Worm (Caenorhabditis elegans) whole organism, young adult: Measurements from ENCODE around the gene F26F4.9.

Experiments
- C06A6.2 ChIP-seq: fragments of 200-800 bp; sonication (Bioruptor generic); conservative IDR thresholded peaks from 2 replicates; pipeline ENCODE4 v1.3.6; 2022; ENCODE audit warnings: missing genetic modification characterization, missing compliant biosample characterization
- F33H1.4 ChIP-seq: fragments of 200-800 bp; sonication (Bioruptor generic); IDR thresholded peaks from 2 replicates; pipeline ENCODE4 v1.3.6; 2022; ENCODE audit warnings: missing genetic modification reagents, missing genetic modification characterization, missing compliant biosample characterization
- F55B11.4 ChIP-seq: sonication (generic microtip); optimal IDR thresholded peaks from 2 replicates; lab custom pipeline; 2016; ENCODE audit warnings: missing compliant biosample characterization, missing genetic modification characterization, borderline replicate concordance; ENCODE audit not compliant: insufficient read depth
- F57A8.1 ChIP-seq: fragments of 200-800 bp; sonication (Bioruptor generic); optimal IDR thresholded peaks from 2 replicates; lab custom pipeline; 2018; ENCODE audit warnings: mild to moderate bottlenecking, missing genetic modification characterization, moderate library complexity, missing compliant biosample characterization
- F57C9.4 ChIP-seq: sonication (generic microtip); optimal IDR thresholded peaks from 2 replicates; lab custom pipeline; 2017; ENCODE audit warnings: mild to moderate bottlenecking, missing genetic modification characterization, missing compliant biosample characterization
- Y56A3A.18 ChIP-seq: fragments of 200-800 bp; sonication (Bioruptor generic); IDR thresholded peaks from 2 replicates; pipeline ENCODE4 v1.3.6; 2022; ENCODE audit warnings: missing genetic modification reagents, missing genetic modification characterization, missing compliant biosample characterization
- attf-3 ChIP-seq: fragments of 200-800 bp; sonication (Bioruptor generic); conservative IDR thresholded peaks from 2 replicates; pipeline ENCODE4 v1.3.6; 2022; ENCODE audit warnings: missing genetic modification reagents, missing genetic modification characterization, missing compliant biosample characterization
- bed-2 ChIP-seq: fragments of 200-800 bp; sonication (Bioruptor generic); IDR thresholded peaks from 2 replicates; pipeline ENCODE4 v1.3.6; 2022; ENCODE audit warnings: missing genetic modification reagents, missing genetic modification characterization, missing compliant biosample characterization
- ceh-27 ChIP-seq: fragments of 200-800 bp; sonication (Bioruptor generic); optimal IDR thresholded peaks from 2 replicates; lab custom pipeline; 2018; ENCODE audit warnings: mild to moderate bottlenecking, missing genetic modification characterization, moderate library complexity, missing compliant biosample characterization
- ceh-79 ChIP-seq: sonication (generic microtip); optimal IDR thresholded peaks from 2 replicates; lab custom pipeline; 2017; ENCODE audit warnings: mild to moderate bottlenecking, missing genetic modification characterization, missing compliant biosample characterization
- chd-7 ChIP-seq: sonication (generic microtip); optimal IDR thresholded peaks from 2 replicates; lab custom pipeline; 2016; ENCODE audit warnings: mild to moderate bottlenecking, missing genetic modification characterization, moderate library complexity, missing compliant biosample characterization
- efl-1 ChIP-seq: fragments of 150-350 bp; optimal IDR thresholded peaks from 2 replicates; lab custom pipeline; 2014; ENCODE audit warnings: missing biosample characterization, missing genetic modification reagents, missing genetic modification characterization
- egrh-3 ChIP-seq: fragments of 200-800 bp; sonication (Bioruptor generic); IDR thresholded peaks from 2 replicates; pipeline ENCODE4 v1.3.6; 2022; ENCODE audit warnings: missing genetic modification reagents, missing genetic modification characterization, missing compliant biosample characterization
- hsf-1 ChIP-seq: fragments of 200-800 bp; sonication (Bioruptor generic); IDR thresholded peaks from 2 replicates; pipeline ENCODE4 v1.3.6; 2022; ENCODE audit warnings: missing genetic modification reagents, missing genetic modification characterization, missing compliant biosample characterization
- nfyb-1 ChIP-seq: fragments of 200-800 bp; sonication (Bioruptor generic); IDR thresholded peaks from 2 replicates; pipeline ENCODE4 v1.3.6; 2022; ENCODE audit warnings: missing genetic modification reagents, missing genetic modification characterization, missing compliant biosample characterization
- nhr-80 ChIP-seq: sonication (generic microtip); optimal IDR thresholded peaks from 2 replicates; lab custom pipeline; 2016; ENCODE audit warnings: missing genetic modification characterization, missing compliant biosample characterization
- nhr-90 ChIP-seq: sonication (generic microtip); optimal IDR thresholded peaks from 2 replicates; lab custom pipeline; 2016; ENCODE audit warnings: missing genotype, mild to moderate bottlenecking, missing genetic modification characterization, missing compliant biosample characterization
- pbrm-1 ChIP-seq: fragments of 200-800 bp; sonication (Bioruptor generic); IDR thresholded peaks from 2 replicates; pipeline ENCODE4 v1.3.6; 2022; ENCODE audit warnings: missing genetic modification reagents, missing genetic modification characterization, missing compliant biosample characterization
- rec-8 ChIP-seq, 2 experiments: sonication (generic microtip); optimal IDR thresholded peaks; 2 replicates each; lab custom pipeline; 2016; ENCODE audit warnings: mild to moderate bottlenecking in 2 of 2, missing genetic modification characterization in 2 of 2, missing genetic modification reagents in 2 of 2, missing genotype in 2 of 2, missing biosample characterization in 1 of 2, missing compliant biosample characterization in 1 of 2, moderate library complexity in 1 of 2
- tbx-9 ChIP-seq: sonication (generic microtip); optimal IDR thresholded peaks from 2 replicates; lab custom pipeline; 2016; ENCODE audit warnings: borderline replicate concordance, missing genetic modification characterization, inconsistent platforms, missing compliant biosample characterization
- tlf-1 ChIP-seq: fragments of 200-800 bp; sonication (Bioruptor generic); optimal IDR thresholded peaks from 2 replicates; lab custom pipeline; 2018; ENCODE audit warnings: mild to moderate bottlenecking, missing genetic modification characterization, missing compliant biosample characterization
- unc-130 ChIP-seq: sonication (generic microtip); optimal IDR thresholded peaks from 2 replicates; lab custom pipeline; 2016; ENCODE audit warnings: missing genetic modification reagents, missing genetic modification characterization, missing compliant biosample characterization
- xnd-1 ChIP-seq: sonication (generic microtip); optimal IDR thresholded peaks from 2 replicates; lab custom pipeline; 2016; ENCODE audit warnings: missing genotype, missing genetic modification reagents, missing genetic modification characterization, missing compliant biosample characterization
- zfh-2 ChIP-seq: fragments of 200-800 bp; sonication (Bioruptor generic); conservative IDR thresholded peaks from 2 replicates; pipeline ENCODE4 v1.3.6; 2022; ENCODE audit warnings: missing genetic modification reagents, missing genetic modification characterization, missing compliant biosample characterization

Gene F26F4.9

ce11 chrIII:4866762-4867161 is 45.6 kb downstream of the F26F4.9 start, which contains the start of gene C35D10.17:
TSS of gene C35D10.17 (plus strand) at chrIII:4867062.
- TF ChIP-seq ceh-27 (no peak), nfyb-1 (GFP tag; lab: Robert Waterston, UW) (no peak), tbx-9 (no peak), egrh-3 (GFP tag; lab: Robert Waterston, UW) (no peak), bed-2 (GFP tag; lab: Robert Waterston, UW) (no peak), xnd-1 (no peak), F55B11.4 (no peak), pbrm-1 (GFP tag; lab: Robert Waterston, UW) (no peak), attf-3 (no peak), C06A6.2 (GFP tag; lab: Robert Waterston, UW) (no peak), nhr-90 (no peak), chd-7 (tag; lab: Kevin White, UChicago) (no peak), F33H1.4 (GFP tag; lab: Robert Waterston, UW) (no peak)

ce11 chrIII:4863127-4863526 is 49.2 kb downstream of the F26F4.9 start, which contains the start of gene coq-8:
TSS of gene coq-8 (plus strand) at chrIII:4863427.
- TF ChIP-seq zfh-2 (GFP tag; lab: Robert Waterston, UW) (no peak), tlf-1 (no peak), hsf-1 (GFP tag; lab: Robert Waterston, UW) (no peak), F57A8.1 (no peak), tbx-9 (no peak), efl-1 (no peak), Y56A3A.18 (no peak), ceh-79 (tag; lab: Kevin White, UChicago) (no peak), nhr-80 (tag; lab: Kevin White, UChicago) (no peak)

- TF ChIP-seq rec-8 (tag; optimal IDR thresholded peaks at IDR 0.05; lab: Kevin White, UChicago) (peak in 1 of 2 experiments; percentile 20), unc-130 (GFP tag; lab: Kevin White, UChicago) (peak; percentile 10), F57C9.4 (tag; lab: Kevin White, UChicago) (no peak)
Observed at ce11 chrIII:4861744-4862401, 50.4 kb downstream of the F26F4.9 start, which contains the start of the genes C35D10.10 and C35D10.5. TSS of gene C35D10.10 (minus strand) at chrIII:4861794. TSS of gene C35D10.5 (plus strand) at chrIII:4862351.
